Worm (Caenorhabditis elegans): ENCODE data around the gene gfl-1.

gfl-1 gene

ce11 chrIV:11475080-11475479 lies 46.0 kb upstream of the gfl-1 start:
- TF ChIP-seq dpff-1 (tag; optimal IDR thresholded peaks at IDR 0.05) = no peak
- TF ChIP-seq B0336.3 (GFP tag; IDR thresholded peaks at IDR 0.05) = no peak
- peak; percentile 78 for TF ChIP-seq zfh-2 (GFP tag; conservative IDR thresholded peaks at IDR 0.05)
- TF ChIP-seq lir-1 (GFP tag; conservative IDR thresholded peaks at IDR 0.05) = no peak

ce11 chrIV:11479095-11479494 lies 42.0 kb upstream of the gfl-1 start, which contains the start of gene catp-8:
TSS of gene catp-8 (minus strand) at chrIV:11479251.
- TF ChIP-seq F49E8.2 (tag; optimal IDR thresholded peaks at IDR 0.05; ENCODE audit: insufficient read depth) (peak; percentile 37), cebp-2 (GFP tag; IDR thresholded peaks at IDR 0.05) (0 out of 2 replicates have a peak, but pooled peaks have one; percentile 41), snpc-4 (GFP tag; optimal IDR thresholded peaks at IDR 0.05) (no peak), snpc-4 (tag; optimal IDR thresholded peaks at IDR 0.05) (no peak), lin-35 (GFP tag; optimal IDR thresholded peaks at IDR 0.05) (no peak), lsl-1 (GFP tag; optimal IDR thresholded peaks at IDR 0.05) (no peak), ekl-4 (GFP tag; IDR thresholded peaks at IDR 0.05) (peak; percentile 59; the same call in 1 of the 2 replicates), dpff-1 (tag; optimal IDR thresholded peaks at IDR 0.05) (no peak), B0261.1 (tag; optimal IDR thresholded peaks at IDR 0.05) (no peak), Y53F4B.3 (GFP tag; IDR thresholded peaks at IDR 0.05) (no peak), tlf-1 (GFP tag; optimal IDR thresholded peaks at IDR 0.05) (peak; percentile 56), mcd-1 (GFP tag; IDR thresholded peaks at IDR 0.05) (no peak), nhr-27 (tag; optimal IDR thresholded peaks at IDR 0.05) (no peak), lin-40 (tag; optimal IDR thresholded peaks at IDR 0.05) (no peak), unc-62 (GFP tag; optimal IDR thresholded peaks at IDR 0.05) (no peak), zfh-2 (GFP tag; conservative IDR thresholded peaks at IDR 0.05) (no peak), Y53G8AR.9 (GFP tag; conservative IDR thresholded peaks at IDR 0.05) (no peak), tbx-9 (tag; optimal IDR thresholded peaks at IDR 0.05; ENCODE audit: borderline replicate concordance) (no peak), ztf-6 (GFP tag; IDR thresholded peaks at IDR 0.05) (no peak), ztf-26 (tag; optimal IDR thresholded peaks at IDR 0.05) (no peak), attf-3 (GFP tag; conservative IDR thresholded peaks at IDR 0.05) (no peak), Y56A3A.18 (GFP tag; IDR thresholded peaks at IDR 0.05) (no peak), ceh-79 (tag; optimal IDR thresholded peaks at IDR 0.05) (no peak), die-1 (tag; optimal IDR thresholded peaks at IDR 0.05) (no peak), F55B11.4 (tag; optimal IDR thresholded peaks at IDR 0.05; ENCODE audit: borderline replicate concordance, insufficient read depth) (no peak), hsf-1 (GFP tag; IDR thresholded peaks at IDR 0.05) (peak; percentile 66), D2030.7 (GFP tag; IDR thresholded peaks at IDR 0.05) (no peak), pbrm-1 (GFP tag; IDR thresholded peaks at IDR 0.05) (peak; percentile 8; the same call in 1 of the 2 replicates), ama-1 (optimal IDR thresholded peaks at IDR 0.05) (peak; percentile 20), ama-1 (GFP tag; optimal IDR thresholded peaks at IDR 0.05) (peak in 1 of 2 experiments; percentile 71), lsy-27 (tag; optimal IDR thresholded peaks at IDR 0.05; ENCODE audit: borderline replicate concordance, insufficient read depth) (no peak), lin-26 (GFP tag; IDR thresholded peaks at IDR 0.05) (no peak), lin-54 (GFP tag; optimal IDR thresholded peaks at IDR 0.05) (peak; percentile 24), ztf-25 (GFP tag; IDR thresholded peaks at IDR 0.05) (no peak), ets-4 (GFP tag; optimal IDR thresholded peaks at IDR 0.05) (no peak), nhr-90 (tag; optimal IDR thresholded peaks at IDR 0.05) (no peak), F57A8.1 (GFP tag; optimal IDR thresholded peaks at IDR 0.05) (no peak), mes-4 (tag; optimal IDR thresholded peaks at IDR 0.05) (no peak), Y67H2A.10 (GFP tag; conservative IDR thresholded peaks at IDR 0.05) (no peak), gei-17 (GFP tag; optimal IDR thresholded peaks at IDR 0.05) (no peak), mxl-1 (tag; optimal IDR thresholded peaks at IDR 0.05) (no peak), rec-8 (tag; optimal IDR thresholded peaks at IDR 0.05) (no peak), ztf-18 (tag; optimal IDR thresholded peaks at IDR 0.05) (no peak), zim-3 (tag; optimal IDR thresholded peaks at IDR 0.05) (no peak), efl-1 (GFP tag; optimal IDR thresholded peaks at IDR 0.05) (no peak), ceh-100 (GFP tag; IDR thresholded peaks at IDR 0.05) (no peak)
